Worm (Caenorhabditis elegans) whole organism, L4 larva: ENCODE data around the gene tyr-1.

Experiments
- aly-2 ChIP-seq: sonication (generic microtip); optimal IDR thresholded peaks from 2 replicates; lab custom pipeline; 2018; ENCODE audit warnings: missing biosample characterization, missing genetic modification characterization
- daf-8 ChIP-seq: fragments of 200-800 bp; sonication (Bioruptor generic); IDR thresholded peaks from 2 replicates; pipeline ENCODE4 v1.3.6; 2022; ENCODE audit warnings: missing genetic modification characterization, missing compliant biosample characterization
- dpl-1 ChIP-seq: fragments of 150-350 bp; optimal IDR thresholded peaks from 2 replicates; lab custom pipeline; 2014; ENCODE audit warnings: missing biosample characterization, missing genetic modification reagents, missing genetic modification characterization
- dve-1 ChIP-seq: sonication (generic microtip); optimal IDR thresholded peaks from 2 replicates; lab custom pipeline; 2017; ENCODE audit warnings: antibody characterized with exemption, mild to moderate bottlenecking, missing genetic modification characterization, missing compliant biosample characterization; ENCODE audit not compliant: insufficient read depth
- lin-13 ChIP-seq: fragments of 150-350 bp; optimal IDR thresholded peaks from 2 replicates; lab custom pipeline; 2014; ENCODE audit warnings: missing biosample characterization, missing genetic modification reagents, missing genetic modification characterization
- mdl-1 ChIP-seq, 2 experiments: fragments of 150-350 bp in 1 of 2; sonication (generic microtip) in 1 of 2; optimal IDR thresholded peaks; 2 replicates each; lab custom pipeline; 2014 to 2017; ENCODE audit warnings: missing biosample characterization in 2 of 2, missing genetic modification characterization in 2 of 2
- nhr-11 ChIP-seq: fragments of 150-350 bp; optimal IDR thresholded peaks from 2 replicates; lab custom pipeline; 2014; ENCODE audit warnings: missing biosample characterization, missing genetic modification characterization
- nhr-237 ChIP-seq: sonication (generic microtip); optimal IDR thresholded peaks from 2 replicates; lab custom pipeline; 2017; ENCODE audit warnings: missing biosample characterization, missing genetic modification characterization
- nhr-28 ChIP-seq: fragments of 150-350 bp; optimal IDR thresholded peaks from 2 replicates; lab custom pipeline; 2014; ENCODE audit warnings: missing biosample characterization, missing genetic modification characterization
- set-16 ChIP-seq: fragments of 200-800 bp; sonication (Bioruptor generic); IDR thresholded peaks from 2 replicates; pipeline ENCODE4 v1.3.6; 2022; ENCODE audit warnings: missing genetic modification reagents, missing genetic modification characterization, missing compliant biosample characterization
- skn-1 ChIP-seq: fragments of 150-350 bp; optimal IDR thresholded peaks from 2 replicates; lab custom pipeline; 2014; ENCODE audit warnings: missing biosample characterization, missing genetic modification characterization
- snpc-4 ChIP-seq: fragments of 150-350 bp; optimal IDR thresholded peaks from 2 replicates; lab custom pipeline; 2014; ENCODE audit warnings: missing biosample characterization, missing genetic modification characterization

DNA sequence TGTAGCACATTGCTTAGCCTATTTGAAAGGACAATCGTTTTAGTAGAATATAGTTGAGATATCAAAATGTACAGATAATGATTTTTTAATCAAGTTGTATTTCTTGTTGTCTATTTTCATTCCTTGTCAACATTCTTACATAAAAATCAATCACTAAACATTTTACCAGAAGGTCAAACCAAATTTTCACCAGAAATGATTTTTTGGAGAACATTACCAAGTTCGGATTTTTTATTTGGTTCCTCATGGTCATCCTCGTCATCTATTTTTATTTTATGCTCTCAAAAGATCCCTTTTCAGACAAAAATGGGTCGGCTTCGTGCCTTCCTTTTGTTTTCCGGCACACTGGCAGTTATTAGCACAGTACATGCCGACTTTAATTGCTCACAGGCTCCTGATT, at the start of gene tyr-1:
- TF ChIP-seq nhr-237: no peak
- no peak for TF ChIP-seq nhr-11 (tag; lab: Kevin White, UChicago)
- TF ChIP-seq dpl-1: no peak
- no peak for TF ChIP-seq lin-13 (GFP tag; lab: Kevin White, UChicago)
- TF ChIP-seq skn-1: no peak
- no peak for TF ChIP-seq mdl-1 (tag; optimal IDR thresholded peaks at IDR 0.05; lab: Kevin White, UChicago)
- no peak for TF ChIP-seq set-16 (GFP tag; lab: Robert Waterston, UW)
- no peak for TF ChIP-seq aly-2 (tag; lab: Kevin White, UChicago)
- TF ChIP-seq daf-8 (GFP tag; lab: Robert Waterston, UW): no peak
- TF ChIP-seq nhr-28 (tag; lab: Kevin White, UChicago): no peak
- TF ChIP-seq snpc-4 (tag; lab: Kevin White, UChicago): no peak
- no peak for TF ChIP-seq dve-1 (tag; lab: Kevin White, UChicago)
